Fruit fly (Drosophila melanogaster): Measurements from ENCODE around the gene Septin4.

Gene Septin4

dm6 chrX:16654931-16655409 lies 40.0 kb downstream of the Septin4 start, which contains the start of the genes Nemp and r (continued):
- TF ChIP-seq CG12219 (GFP tag; optimal IDR thresholded peaks at IDR 0.05) (no peak), CG2875 (GFP tag; optimal IDR thresholded peaks at IDR 0.05) (no peak), CG3281 (GFP tag; optimal IDR thresholded peaks at IDR 0.05) (no peak), tin (GFP tag; optimal IDR thresholded peaks at IDR 0.05) (no peak), Jarid2 (GFP tag; optimal IDR thresholded peaks at IDR 0.05) (no peak), HmgZ (tag; optimal IDR thresholded peaks at IDR 0.05) (peak; percentile 40), CG11093 (GFP tag; IDR thresholded peaks at IDR 0.05) (no peak), CG8765 (GFP tag; IDR thresholded peaks at IDR 0.05) (no peak), CG8290 (GFP tag; optimal IDR thresholded peaks at IDR 0.05) (peak; percentile 30), CG8290 (tag; optimal IDR thresholded peaks at IDR 0.05) (no peak), Hsf (GFP tag; optimal IDR thresholded peaks at IDR 0.05) (no peak), CG2889 (GFP tag; IDR thresholded peaks at IDR 0.05) (no peak), Elba2 (GFP tag; optimal IDR thresholded peaks at IDR 0.05) (no peak), jing (GFP tag; optimal IDR thresholded peaks at IDR 0.05) (no peak), CG6813 (GFP tag; optimal IDR thresholded peaks at IDR 0.05) (no peak), CG13775 (GFP tag; optimal IDR thresholded peaks at IDR 0.05) (no peak), Oaz (GFP tag; IDR thresholded peaks at IDR 0.05) (no peak), Trl (optimal IDR thresholded peaks at IDR 0.05) (no peak), Trl (GFP tag; optimal IDR thresholded peaks at IDR 0.05) (no peak), Hmx (GFP tag; optimal IDR thresholded peaks at IDR 0.05) (no peak), cg (GFP tag; optimal IDR thresholded peaks at IDR 0.05) (no peak), CG5953 (GFP tag; IDR thresholded peaks at IDR 0.05) (no peak), Lpt (GFP tag; optimal IDR thresholded peaks at IDR 0.05) (no peak), amos (GFP tag; IDR thresholded peaks at IDR 0.05; ENCODE audit: partially characterized antibody) (peak; percentile 71), CG15269 (tag; optimal IDR thresholded peaks at IDR 0.05) (no peak), sqz (GFP tag; optimal IDR thresholded peaks at IDR 0.05) (no peak), lab (GFP tag; optimal IDR thresholded peaks at IDR 0.05) (no peak), pros (GFP tag; optimal IDR thresholded peaks at IDR 0.05) (no peak), CG14667 (GFP tag; IDR thresholded peaks at IDR 0.05) (no peak), CG4360 (GFP tag; IDR thresholded peaks at IDR 0.05) (no peak), CG6791 (GFP tag; IDR thresholded peaks at IDR 0.05; ENCODE audit: partially characterized antibody) (peak; percentile 43; the same call in 1 of the 3 replicates), cato (GFP tag; optimal IDR thresholded peaks at IDR 0.05; ENCODE audit: borderline replicate concordance) (no peak), NfI (GFP tag; optimal IDR thresholded peaks at IDR 0.05) (no peak), Sry-δ (GFP tag; optimal IDR thresholded peaks at IDR 0.05) (peak; percentile 65), CG12659 (GFP tag; optimal IDR thresholded peaks at IDR 0.05) (peak; percentile 57), CG15073 (GFP tag; optimal IDR thresholded peaks at IDR 0.05) (no peak), CG7372 (GFP tag; IDR thresholded peaks at IDR 0.05) (no peak), Usf (GFP tag; optimal IDR thresholded peaks at IDR 0.05) (no peak), CG6254 (GFP tag; optimal IDR thresholded peaks at IDR 0.05) (no peak), Atf6 (GFP tag; IDR thresholded peaks at IDR 0.05) (no peak), CG15011 (GFP tag; optimal IDR thresholded peaks at IDR 0.05) (no peak), nerfin-1 (tag; optimal IDR thresholded peaks at IDR 0.05) (no peak), BEAF-32 (GFP tag; optimal IDR thresholded peaks at IDR 0.05) (peak; percentile 89), ttk (GFP tag; IDR thresholded peaks at IDR 0.05) (no peak), sisA (GFP tag; IDR thresholded peaks at IDR 0.05) (no peak), CG17912 (GFP tag; optimal IDR thresholded peaks at IDR 0.05) (no peak), CG12769 (tag; optimal IDR thresholded peaks at IDR 0.05) (no peak), CG30020 (tag; optimal IDR thresholded peaks at IDR 0.05) (no peak), Neu2 (GFP tag; optimal IDR thresholded peaks at IDR 0.05; ENCODE audit: borderline replicate concordance) (no peak), CG17568 (GFP tag; optimal IDR thresholded peaks at IDR 0.05) (no peak), peb (GFP tag; IDR thresholded peaks at IDR 0.05) (no peak), CG30403 (GFP tag; optimal IDR thresholded peaks at IDR 0.05) (no peak)

Data from whole organism, embryonic.